Fruit fly (Drosophila melanogaster) whole organism, embryonic: Measurements from ENCODE around the gene CG31365.

Source experiments
- Adf1 ChIP-seq: fragments of 200-800 bp; sonication (Bioruptor generic); IDR thresholded peaks from 2 replicates; pipeline ENCODE4 v1.3.6; 2022; ENCODE audit warnings: missing biosample characterization, missing genetic modification characterization
- CG10543 ChIP-seq: fragments of 200-800 bp; sonication (Bioruptor generic); optimal IDR thresholded peaks from 3 replicates; lab custom pipeline; 2017; ENCODE audit warnings: missing biosample characterization, mild to moderate bottlenecking, missing genetic modification characterization, moderate library complexity
- CG12236 ChIP-seq: fragments of 200-800 bp; sonication (Bioruptor generic); optimal IDR thresholded peaks from 2 replicates; lab custom pipeline; 2016; ENCODE audit warnings: missing biosample characterization, missing genetic modification characterization
- CG13287 ChIP-seq: fragments of 200-800 bp; sonication (Bioruptor generic); IDR thresholded peaks from 2 replicates; pipeline ENCODE4 v1.3.6; 2022; ENCODE audit warnings: missing biosample characterization, missing genetic modification characterization; ENCODE audit not compliant: partially characterized antibody
- CG17912 ChIP-seq: fragments of 200-800 bp; sonication (Bioruptor generic); optimal IDR thresholded peaks from 2 replicates; lab custom pipeline; 2018; ENCODE audit warnings: missing biosample characterization, mild to moderate bottlenecking, missing genetic modification characterization
- CG32532 ChIP-seq: fragments of 200-800 bp; sonication (Bioruptor generic); IDR thresholded peaks from 2 replicates; pipeline ENCODE4 v1.3.6; 2022; ENCODE audit warnings: missing biosample characterization, missing genetic modification characterization
- CG33213 ChIP-seq: fragments of 200-800 bp; sonication (Bioruptor generic); optimal IDR thresholded peaks from 3 replicates; lab custom pipeline; 2016; ENCODE audit warnings: missing biosample characterization, missing genetic modification characterization
- CG34376 ChIP-seq: fragments of 200-800 bp; sonication (Bioruptor generic); optimal IDR thresholded peaks from 2 replicates; lab custom pipeline; 2018; ENCODE audit warnings: missing biosample characterization, mild to moderate bottlenecking, missing genetic modification characterization
- CG6175 ChIP-seq: fragments of 200-800 bp; sonication (Bioruptor generic); IDR thresholded peaks from 3 replicates; pipeline ENCODE4 v1.3.6; 2022; ENCODE audit warnings: missing biosample characterization, missing genetic modification characterization
- CG7372 ChIP-seq: fragments of 200-800 bp; sonication (Bioruptor generic); IDR thresholded peaks from 2 replicates; pipeline ENCODE4 v1.3.6; 2022; ENCODE audit warnings: missing biosample characterization, missing genetic modification characterization
- CG8478 ChIP-seq: fragments of >200 bp; optimal IDR thresholded peaks from 2 replicates; lab custom pipeline; 2018
- CTCF ChIP-seq: fragments of 200-800 bp; sonication (Bioruptor generic); optimal IDR thresholded peaks from 2 replicates; lab custom pipeline; 2017; ENCODE audit warnings: missing biosample characterization, mild to moderate bottlenecking, missing genetic modification characterization, moderate library complexity
- CoRest ChIP-seq: fragments of 200-800 bp; sonication (Bioruptor generic); optimal IDR thresholded peaks from 3 replicates; lab custom pipeline; 2018; ENCODE audit warnings: missing biosample characterization, mild to moderate bottlenecking, missing genetic modification characterization, moderate library complexity
- Dbx ChIP-seq: fragments of 200-800 bp; sonication (Bioruptor generic); IDR thresholded peaks from 3 replicates; pipeline ENCODE4 v1.3.6; 2022; ENCODE audit warnings: missing biosample characterization, missing genetic modification characterization
- Deaf1 ChIP-seq: fragments of 200-800 bp; optimal IDR thresholded peaks from 3 replicates; lab custom pipeline; 2019; ENCODE audit warnings: missing biosample characterization, mild to moderate bottlenecking, missing genetic modification characterization, moderate library complexity
- Elba2 ChIP-seq: fragments of 200-800 bp; sonication (Bioruptor generic); optimal IDR thresholded peaks from 3 replicates; lab custom pipeline; 2016; ENCODE audit warnings: missing biosample characterization, missing genetic modification characterization
- Ets65A ChIP-seq: fragments of 200-800 bp; sonication (Bioruptor generic); peaks from one replicate; lab custom pipeline; 2016; ENCODE audit warnings: missing biosample characterization, missing genetic modification characterization
- H15 ChIP-seq: fragments of 200-800 bp; sonication (Bioruptor generic); IDR thresholded peaks from 3 replicates; pipeline ENCODE4 v1.3.6; 2022; ENCODE audit warnings: missing biosample characterization, missing genetic modification characterization
- HLH3B ChIP-seq: fragments of 200-800 bp; sonication (Bioruptor generic); IDR thresholded peaks from 2 replicates; pipeline ENCODE4 v1.3.6; 2022; ENCODE audit warnings: missing biosample characterization, missing genetic modification characterization
- HLH54F ChIP-seq: fragments of 200-800 bp; sonication (Bioruptor generic); optimal IDR thresholded peaks from 3 replicates; lab custom pipeline; 2016; ENCODE audit warnings: missing biosample characterization, missing genetic modification characterization
- Jarid2 ChIP-seq: fragments of 200-800 bp; sonication (Bioruptor generic); optimal IDR thresholded peaks from 3 replicates; lab custom pipeline; 2017; ENCODE audit warnings: mild to moderate bottlenecking, missing biosample characterization, missing genetic modification reagents, missing genetic modification characterization
- MTF-1 ChIP-seq: fragments of 200-800 bp; sonication (Bioruptor generic); optimal IDR thresholded peaks from 2 replicates; lab custom pipeline; 2018; ENCODE audit warnings: missing biosample characterization, mild to moderate bottlenecking, missing genetic modification characterization, borderline replicate concordance
- Opbp ChIP-seq: fragments of 200-800 bp; sonication (Bioruptor generic); IDR thresholded peaks from 3 replicates; pipeline ENCODE4 v1.3.6; 2022; ENCODE audit warnings: missing biosample characterization, missing genetic modification characterization; ENCODE audit not compliant: partially characterized antibody
- TFAM ChIP-seq: fragments of 200-800 bp; sonication (Bioruptor generic); optimal IDR thresholded peaks from 2 replicates; lab custom pipeline; 2017; ENCODE audit warnings: missing biosample characterization, missing genetic modification characterization, inconsistent platforms
- Trl ChIP-seq, 3 experiments: fragments of >200 bp in 2 of 3; fragments of 200-800 bp in 1 of 3; sonication (Bioruptor generic) in 1 of 3; optimal IDR thresholded peaks; 2 replicates in 1 of 3; 3 replicates in 2 of 3; lab custom pipeline; 2016 to 2017; ENCODE audit warnings: missing biosample characterization in 1 of 3, missing genetic modification characterization in 1 of 3
- ac ChIP-seq: fragments of 200-800 bp; sonication (Bioruptor generic); optimal IDR thresholded peaks from 3 replicates; lab custom pipeline; 2017; ENCODE audit warnings: missing biosample characterization, mild to moderate bottlenecking, missing genetic modification characterization
- amos ChIP-seq: fragments of 200-800 bp; sonication (Bioruptor generic); IDR thresholded peaks from 2 replicates; pipeline ENCODE4 v1.3.6; 2022; ENCODE audit warnings: missing biosample characterization, missing genetic modification characterization; ENCODE audit not compliant: partially characterized antibody
- az2 ChIP-seq: fragments of 200-800 bp; sonication (Bioruptor generic); optimal IDR thresholded peaks from 3 replicates; lab custom pipeline; 2016; ENCODE audit warnings: missing biosample characterization, missing genetic modification characterization
- bbx ChIP-seq: fragments of 200-800 bp; sonication (Bioruptor generic); IDR thresholded peaks from 2 replicates; pipeline ENCODE4 v1.3.6; 2022; ENCODE audit warnings: missing biosample characterization, missing genetic modification characterization; ENCODE audit not compliant: partially characterized antibody
- crol ChIP-seq: fragments of 200-800 bp; sonication (Bioruptor generic); IDR thresholded peaks from 2 replicates; pipeline ENCODE4 v1.3.6; 2022; ENCODE audit warnings: missing biosample characterization, missing genetic modification characterization
- cwo ChIP-seq: fragments of 200-800 bp; sonication (Bioruptor generic); optimal IDR thresholded peaks from 3 replicates; lab custom pipeline; 2017; ENCODE audit warnings: missing biosample characterization, missing genetic modification characterization, mild to moderate bottlenecking, moderate library complexity, missing genetic modification reagents
- dan ChIP-seq: fragments of 200-800 bp; sonication (Bioruptor generic); IDR thresholded peaks from 2 replicates; pipeline ENCODE4 v1.3.6; 2022; ENCODE audit warnings: missing biosample characterization, missing genetic modification characterization
- exex ChIP-seq: fragments of 200-800 bp; sonication (Bioruptor generic); optimal IDR thresholded peaks from 4 replicates; lab custom pipeline; 2018; ENCODE audit warnings: missing biosample characterization, mild to moderate bottlenecking, missing genetic modification characterization, moderate library complexity
- grn ChIP-seq: fragments of 200-800 bp; sonication (Bioruptor generic); optimal IDR thresholded peaks from 3 replicates; lab custom pipeline; 2017; ENCODE audit warnings: missing biosample characterization, missing genetic modification characterization
- jing ChIP-seq: fragments of 200-800 bp; sonication (Bioruptor generic); optimal IDR thresholded peaks from 2 replicates; lab custom pipeline; 2018; ENCODE audit warnings: missing biosample characterization, mild to moderate bottlenecking, missing genetic modification characterization
- maf-S ChIP-seq: fragments of 200-800 bp; sonication (Bioruptor generic); optimal IDR thresholded peaks from 2 replicates; lab custom pipeline; 2016; ENCODE audit warnings: missing biosample characterization, missing genetic modification characterization
- onecut ChIP-seq: fragments of 200-800 bp; sonication (Bioruptor generic); IDR thresholded peaks from 2 replicates; pipeline ENCODE4 v1.3.6; 2022; ENCODE audit warnings: missing biosample characterization, missing genetic modification characterization
- org-1 ChIP-seq: fragments of 200-800 bp; sonication (Bioruptor generic); optimal IDR thresholded peaks from 2 replicates; lab custom pipeline; 2017; ENCODE audit warnings: missing biosample characterization, missing genetic modification characterization
- sens ChIP-seq: fragments of 200-800 bp; sonication (Bioruptor generic); peaks from one replicate; lab custom pipeline; 2016; ENCODE audit warnings: missing biosample characterization, missing genetic modification characterization
- sug ChIP-seq: fragments of 200-800 bp; optimal IDR thresholded peaks from 2 replicates; lab custom pipeline; 2019; ENCODE audit warnings: missing biosample characterization, mild to moderate bottlenecking, missing genetic modification characterization, moderate library complexity
- tgo ChIP-seq: fragments of 200-800 bp; sonication (Bioruptor generic); IDR thresholded peaks from 3 replicates; pipeline ENCODE4 v1.3.6; 2022; ENCODE audit warnings: missing biosample characterization, missing genetic modification characterization
- twi ChIP-seq: fragments of 200-800 bp; optimal IDR thresholded peaks from 2 replicates; lab custom pipeline; 2019; ENCODE audit warnings: missing biosample characterization, mild to moderate bottlenecking, missing genetic modification characterization, moderate library complexity
- vfl ChIP-seq: fragments of 200-800 bp; sonication (Bioruptor generic); optimal IDR thresholded peaks from 2 replicates; lab custom pipeline; 2016; ENCODE audit warnings: missing biosample characterization, missing genetic modification characterization
- vnd ChIP-seq: fragments of 200-800 bp; sonication (Bioruptor generic); IDR thresholded peaks from 3 replicates; pipeline ENCODE4 v1.3.6; 2022; ENCODE audit warnings: missing biosample characterization, missing genetic modification characterization; ENCODE audit not compliant: partially characterized antibody
- vvl ChIP-seq: fragments of 200-800 bp; sonication (Bioruptor generic); IDR thresholded peaks from 2 replicates; pipeline ENCODE4 v1.3.6; 2022; ENCODE audit warnings: missing biosample characterization, missing genetic modification characterization
- wdn ChIP-seq: fragments of 200-800 bp; sonication (Bioruptor generic); IDR thresholded peaks from 2 replicates; pipeline ENCODE4 v1.3.6; 2022; ENCODE audit warnings: missing biosample characterization, missing genetic modification characterization
- zen ChIP-seq: fragments of 200-800 bp; sonication (Bioruptor generic); optimal IDR thresholded peaks from 3 replicates; lab custom pipeline; 2018; ENCODE audit warnings: missing biosample characterization, mild to moderate bottlenecking, missing genetic modification characterization, moderate library complexity

Gene CG31365

DNA sequence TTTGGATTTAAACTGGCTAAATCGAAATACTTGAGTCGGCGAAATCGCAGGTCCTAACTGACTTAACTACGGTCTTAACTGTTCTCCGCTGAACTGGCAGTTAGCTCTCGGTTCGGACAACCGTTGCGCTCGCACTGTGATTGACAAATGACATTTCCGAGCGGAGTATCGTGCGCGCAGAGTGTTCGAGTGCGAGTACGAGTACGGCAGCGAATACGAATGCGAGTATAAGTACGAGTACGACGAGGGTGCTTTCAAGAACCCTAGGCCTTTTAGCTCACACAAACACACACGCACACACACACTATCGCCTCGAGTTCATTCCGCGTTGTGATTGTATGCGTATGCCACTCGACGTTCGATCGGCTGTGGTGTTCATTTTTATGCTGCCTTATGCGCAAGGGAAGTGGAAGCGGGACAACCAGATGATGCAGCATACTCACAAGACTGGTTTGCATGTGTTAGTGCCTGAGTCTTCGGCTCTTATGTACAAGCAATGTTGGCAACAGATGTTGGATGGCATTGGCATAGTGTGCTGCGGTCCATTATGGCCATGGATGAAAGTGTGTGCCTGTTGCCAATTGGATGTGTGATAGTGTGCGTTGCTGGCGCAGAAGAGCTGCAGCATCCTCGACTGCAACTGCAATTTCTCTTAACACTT lies 15.6 kb upstream of the CG31365 start, which contains the start of gene hh (continued):
- TF ChIP-seq CG10543, result peak; percentile 21
- no peak for TF ChIP-seq maf-S (GFP tag; lab: Kevin White, UChicago)
- no peak for TF ChIP-seq jing
- TF ChIP-seq CG8478 (lab: Kevin White, UChicago), result peak; percentile 99
- peak; percentile 33; the same call in 1 of the 3 replicates for TF ChIP-seq CG6175 (GFP tag; lab: Robert Waterston, UW)
- TF ChIP-seq twi (tag; lab: Kevin White, UChicago), result peak; percentile 97
- TF ChIP-seq CG32532, result peak; percentile 9; the same call in 1 of the 2 replicates
- peak; percentile 50; the same call in 2 of the 3 replicates for TF ChIP-seq vnd
- no peak for TF ChIP-seq cwo
- peak; percentile 35; the same call in 1 of the 2 replicates for TF ChIP-seq Adf1 (GFP tag; lab: Robert Waterston, UW)
- TF ChIP-seq MTF-1, result no peak
- TF ChIP-seq CG33213 (GFP tag; lab: Kevin White, UChicago), result no peak
- TF ChIP-seq vvl (GFP tag; lab: Robert Waterston, UW), result 0 out of 2 replicates have a peak, but pooled peaks have one; percentile 24
- TF ChIP-seq CG12236, result peak; percentile 81
- peak; percentile 40 for TF ChIP-seq zen
- TF ChIP-seq HLH3B (GFP tag; lab: Robert Waterston, UW), result no peak
- peak; percentile 63 for TF ChIP-seq Jarid2
- TF ChIP-seq Opbp (GFP tag; lab: Robert Waterston, UW), result peak; percentile 36; the same call in 1 of the 3 replicates
- no peak for TF ChIP-seq Trl (optimal IDR thresholded peaks at IDR 0.05; lab: Kevin White, UChicago)
- no peak for TF ChIP-seq Trl (GFP tag; optimal IDR thresholded peaks at IDR 0.05; lab: Kevin White, UChicago)
- TF ChIP-seq dan, result no peak
- peak; percentile 83 for TF ChIP-seq Elba2
- peak; percentile 60 for TF ChIP-seq CoRest (tag; lab: Kevin White, UChicago)
- no peak for TF ChIP-seq tgo (GFP tag; lab: Robert Waterston, UW)
- TF ChIP-seq onecut (GFP tag; lab: Robert Waterston, UW), result no peak
- TF ChIP-seq bbx (GFP tag; lab: Robert Waterston, UW), result 0 out of 2 replicates have a peak, but pooled peaks have one; percentile 24
- TF ChIP-seq CG13287 (GFP tag; lab: Robert Waterston, UW), result peak; percentile 11; the same call in 1 of the 2 replicates

DNA sequence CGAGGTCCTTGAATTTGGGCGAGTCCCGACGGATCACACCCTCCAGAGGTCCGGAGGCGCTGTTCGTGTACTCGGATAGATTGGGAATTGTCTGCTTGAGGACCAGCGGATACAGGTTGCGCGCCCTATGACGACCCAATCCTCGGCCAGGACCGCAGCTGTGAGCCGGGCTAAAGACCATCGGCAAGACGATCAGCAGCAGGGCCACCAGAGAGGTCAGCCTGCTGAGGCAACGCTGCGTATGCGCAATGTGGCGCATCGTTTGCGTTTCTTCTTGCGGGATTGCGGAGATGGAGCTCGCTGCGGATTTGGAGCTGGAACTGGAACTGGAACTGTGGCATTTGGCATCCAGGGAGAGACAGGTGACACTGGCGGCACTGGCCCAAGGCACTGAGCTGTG lies 14.9 kb upstream of the CG31365 start:
- TF ChIP-seq amos (GFP tag; lab: Robert Waterston, UW) (no peak), Ets65A (peak; percentile 79), Dbx (GFP tag; lab: Robert Waterston, UW) (0 out of 3 replicates have a peak, but pooled peaks have one; percentile 19), sens (GFP tag; lab: Kevin White, UChicago) (peak; percentile 36), az2 (GFP tag; lab: Kevin White, UChicago) (no peak), CG7372 (GFP tag; lab: Robert Waterston, UW) (peak; percentile 68), ac (GFP tag; lab: Kevin White, UChicago) (no peak), CG8478 (lab: Kevin White, UChicago) (peak; percentile 38)

dm6 chr3R:23140280-23140679 lies 14.1 kb upstream of the CG31365 start:
- TF ChIP-seq CTCF (GFP tag; lab: Kevin White, UChicago) (no peak), org-1 (no peak), sug (tag; lab: Kevin White, UChicago) (peak; percentile 83), wdn (GFP tag; lab: Robert Waterston, UW) (no peak), CG17912 (no peak), exex (tag; lab: Kevin White, UChicago) (peak; percentile 90), sens (GFP tag; lab: Kevin White, UChicago) (no peak), MTF-1 (peak; percentile 14), HLH54F (GFP tag; lab: Kevin White, UChicago) (no peak), vfl (GFP tag; lab: Kevin White, UChicago) (no peak), H15 (GFP tag; lab: Robert Waterston, UW) (no peak), TFAM (GFP tag; lab: Kevin White, UChicago) (no peak), Deaf1 (tag; lab: Kevin White, UChicago) (peak; percentile 3), CG34376 (peak; percentile 41), grn (GFP tag; lab: Kevin White, UChicago) (peak; percentile 85), crol (no peak)
- TF ChIP-seq, all 482 proteins: peak for 6
